Worm (Caenorhabditis elegans) whole organism, mixed stage, embryonic: ENCODE results near the gene pes-4.
"Not testable (repeated sequence)": the region's sequence is repeated elsewhere in the genome, so short reads cannot be mapped to it uniquely, and the experiment has no call there.

Source experiments
- M03D4.4 ChIP-seq: sonication (generic microtip); optimal IDR thresholded peaks from 2 replicates; lab custom pipeline; 2017; ENCODE audit warnings: mild to moderate bottlenecking, missing genetic modification characterization, missing compliant biosample characterization
- blmp-1 ChIP-seq: fragments of 150-350 bp; optimal IDR thresholded peaks from 2 replicates; lab custom pipeline; 2014; ENCODE audit warnings: missing biosample characterization, missing genetic modification characterization
- ceh-39 ChIP-seq: fragments of 150-350 bp; optimal IDR thresholded peaks from 2 replicates; lab custom pipeline; 2014; ENCODE audit warnings: missing biosample characterization, missing genetic modification characterization
- ceh-43 ChIP-seq: fragments of 200-800 bp; sonication (Bioruptor generic); optimal IDR thresholded peaks from 2 replicates; lab custom pipeline; 2018; ENCODE audit warnings: mild to moderate bottlenecking, missing genetic modification characterization, moderate library complexity, missing compliant biosample characterization
- ces-1 ChIP-seq: fragments of 150-350 bp; optimal IDR thresholded peaks from 2 replicates; lab custom pipeline; 2014; ENCODE audit warnings: missing biosample characterization, missing genetic modification reagents, missing genetic modification characterization
- cnd-1 ChIP-seq: fragments of 200-800 bp; sonication (Bioruptor generic); optimal IDR thresholded peaks from 2 replicates; lab custom pipeline; 2018; ENCODE audit warnings: mild to moderate bottlenecking, missing genetic modification characterization, missing compliant biosample characterization
- drap-1 ChIP-seq: fragments of 200-800 bp; sonication (Bioruptor generic); optimal IDR thresholded peaks from 3 replicates; lab custom pipeline; 2018; ENCODE audit warnings: mild to moderate bottlenecking, missing genetic modification characterization, missing compliant biosample characterization
- elt-3 ChIP-seq: fragments of 150-350 bp; optimal IDR thresholded peaks from 2 replicates; lab custom pipeline; 2014; ENCODE audit warnings: missing biosample characterization, missing genetic modification characterization
- hlh-1 ChIP-seq: fragments of 150-350 bp; optimal IDR thresholded peaks from 2 replicates; lab custom pipeline; 2014; ENCODE audit warnings: missing biosample characterization, missing genetic modification reagents, missing genetic modification characterization
- lin-13 ChIP-seq: fragments of 150-350 bp; optimal IDR thresholded peaks from 2 replicates; lab custom pipeline; 2014; ENCODE audit warnings: missing biosample characterization, missing genetic modification characterization
- lsy-2 ChIP-seq: fragments of 150-350 bp; optimal IDR thresholded peaks from 2 replicates; lab custom pipeline; 2014; ENCODE audit warnings: missing biosample characterization, missing genetic modification characterization
- mep-1 ChIP-seq: fragments of 150-350 bp; optimal IDR thresholded peaks from 2 replicates; lab custom pipeline; 2017; ENCODE audit warnings: missing biosample characterization, missing genetic modification reagents, missing genetic modification characterization, inconsistent platforms
- mls-2 ChIP-seq: sonication (generic microtip); optimal IDR thresholded peaks from 2 replicates; lab custom pipeline; 2016; ENCODE audit warnings: mild to moderate bottlenecking, missing genetic modification characterization, moderate library complexity, missing compliant biosample characterization
- nhr-12 ChIP-seq: fragments of 150-350 bp; optimal IDR thresholded peaks from 2 replicates; lab custom pipeline; 2014; ENCODE audit warnings: missing biosample characterization, missing genetic modification characterization
- nhr-2 ChIP-seq: fragments of 150-350 bp; optimal IDR thresholded peaks from 2 replicates; lab custom pipeline; 2014; ENCODE audit warnings: missing biosample characterization, missing genetic modification characterization
- nhr-237 ChIP-seq: fragments of 150-350 bp; optimal IDR thresholded peaks from 2 replicates; lab custom pipeline; 2014; ENCODE audit warnings: missing biosample characterization, missing genetic modification characterization
- nhr-28 ChIP-seq: fragments of 150-350 bp; optimal IDR thresholded peaks from 2 replicates; lab custom pipeline; 2014; ENCODE audit warnings: missing biosample characterization, missing genetic modification characterization
- nhr-76 ChIP-seq: sonication (generic microtip); optimal IDR thresholded peaks from 2 replicates; lab custom pipeline; 2017; ENCODE audit warnings: missing biosample characterization, missing genetic modification characterization
- snpc-4 ChIP-seq: fragments of 150-350 bp; optimal IDR thresholded peaks from 2 replicates; lab custom pipeline; 2014; ENCODE audit warnings: missing biosample characterization, missing genetic modification characterization
- sptf-1 ChIP-seq: sonication (generic microtip); optimal IDR thresholded peaks from 2 replicates; lab custom pipeline; 2017; ENCODE audit warnings: mild to moderate bottlenecking, missing genetic modification characterization, moderate library complexity, missing compliant biosample characterization
- tbx-8 ChIP-seq: fragments of 200-800 bp; sonication (Bioruptor generic); optimal IDR thresholded peaks from 2 replicates; lab custom pipeline; 2018; ENCODE audit warnings: mild to moderate bottlenecking, missing genetic modification characterization, moderate library complexity, missing compliant biosample characterization
- unc-39 ChIP-seq: fragments of 150-350 bp; optimal IDR thresholded peaks from 2 replicates; lab custom pipeline; 2014; ENCODE audit warnings: missing biosample characterization, missing genetic modification characterization
- unc-62 ChIP-seq: fragments of 150-350 bp; optimal IDR thresholded peaks from 2 replicates; lab custom pipeline; 2014; ENCODE audit warnings: missing biosample characterization, missing genetic modification reagents, missing genetic modification characterization
- ztf-11 ChIP-seq: fragments of 150-350 bp; optimal IDR thresholded peaks from 2 replicates; lab custom pipeline; 2014; ENCODE audit warnings: missing biosample characterization, missing genetic modification characterization

The pes-4 gene

ce11 chrIII:1230174-1230573, at the start of gene pes-4:
Gene pes-4 (minus strand): TSS chrIII:1230274.
- no peak for TF ChIP-seq unc-62
- TF ChIP-seq ces-1 (GFP tag; lab: Kevin White, UChicago), result peak; percentile 27
- TF ChIP-seq, all 35 proteins: peak for 1

DNA sequence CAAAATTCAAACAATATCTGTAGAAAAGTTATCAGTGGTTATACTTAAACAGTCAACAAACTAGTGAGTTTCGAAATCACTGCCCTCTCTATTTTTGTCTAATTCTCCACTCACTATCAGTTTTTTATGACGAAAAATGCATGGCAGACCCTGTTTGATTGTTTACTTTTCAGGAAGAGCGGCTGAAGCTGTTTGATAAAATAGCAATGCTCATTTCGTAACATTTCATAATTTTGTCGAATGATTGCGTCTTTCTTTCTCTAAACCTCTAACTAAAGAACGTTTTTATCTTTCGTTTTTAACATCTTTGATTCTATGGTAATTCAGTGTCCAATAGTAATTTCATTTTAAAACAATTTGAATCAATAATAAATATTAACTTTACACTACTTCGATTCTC, 49.1 kb upstream of the pes-4 start:
- TF ChIP-seq snpc-4 (tag; lab: Kevin White, UChicago), result no peak
- no peak for TF ChIP-seq ceh-43
- TF ChIP-seq drap-1 (GFP tag; lab: Kevin White, UChicago), result no peak
- no peak for TF ChIP-seq cnd-1 (tag; lab: Kevin White, UChicago)
- no peak for TF ChIP-seq lin-13 (tag; lab: Kevin White, UChicago)
- no peak for TF ChIP-seq ztf-11 (tag; lab: Kevin White, UChicago)
- no peak for TF ChIP-seq lsy-2 (tag; lab: Kevin White, UChicago)
- no peak for TF ChIP-seq mls-2 (tag; lab: Kevin White, UChicago)
- TF ChIP-seq nhr-28 (tag; lab: Kevin White, UChicago), result no peak
- no peak for TF ChIP-seq unc-39
- TF ChIP-seq elt-3 (tag; lab: Kevin White, UChicago), result no peak
- TF ChIP-seq, all 35 proteins: peak for 0

DNA sequence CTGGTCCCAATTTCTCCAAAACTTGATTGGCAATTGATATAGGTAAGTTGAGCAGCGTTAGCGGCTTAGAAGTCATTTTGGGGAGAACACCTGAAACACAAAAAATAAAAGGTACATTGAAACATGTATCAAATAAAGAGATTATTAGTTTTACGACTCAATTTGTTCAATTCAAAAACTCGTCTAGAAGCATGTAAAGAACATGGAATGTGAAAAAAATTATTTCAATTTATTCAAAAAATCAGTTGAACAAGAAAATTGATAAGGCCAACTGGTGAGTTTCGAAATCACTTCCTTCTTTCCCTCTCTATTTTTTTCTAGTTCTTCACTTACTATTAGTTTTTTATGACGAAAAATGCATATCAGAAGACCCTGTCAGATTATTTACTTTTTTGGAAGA, 45.4 kb upstream of the pes-4 start, which contains the start of gene fbxa-30:
Gene fbxa-30 (minus strand): TSS at position 101 of the 400 bp plus-strand sequence.
- no peak for TF ChIP-seq tbx-8 (GFP tag; lab: Kevin White, UChicago)
- no peak for TF ChIP-seq ces-1 (GFP tag; lab: Kevin White, UChicago)
- TF ChIP-seq nhr-12 (tag; lab: Kevin White, UChicago), result no peak
- no peak for TF ChIP-seq nhr-76 (tag; lab: Kevin White, UChicago)
- TF ChIP-seq hlh-1, result no peak
- TF ChIP-seq M03D4.4 (tag; lab: Kevin White, UChicago), result no peak
- no peak for TF ChIP-seq nhr-2 (tag; lab: Kevin White, UChicago)

- no peak for TF ChIP-seq nhr-2 (tag; lab: Kevin White, UChicago)
- no peak for TF ChIP-seq lin-13 (tag; lab: Kevin White, UChicago)
- no peak for TF ChIP-seq ceh-43
- TF ChIP-seq tbx-8 (GFP tag; lab: Kevin White, UChicago), result no peak
- TF ChIP-seq M03D4.4 (tag; lab: Kevin White, UChicago), result no peak
- TF ChIP-seq nhr-12 (tag; lab: Kevin White, UChicago), result no peak
- no peak for TF ChIP-seq blmp-1
- TF ChIP-seq sptf-1 (tag; lab: Kevin White, UChicago), result no peak
- no peak for TF ChIP-seq cnd-1 (tag; lab: Kevin White, UChicago)
Observed at ce11 chrIII:1273655-1274328, 43.7 kb upstream of the pes-4 start, which contains the start of gene fbxa-29. Gene fbxa-29 (minus strand): TSS chrIII:1273705.

DNA sequence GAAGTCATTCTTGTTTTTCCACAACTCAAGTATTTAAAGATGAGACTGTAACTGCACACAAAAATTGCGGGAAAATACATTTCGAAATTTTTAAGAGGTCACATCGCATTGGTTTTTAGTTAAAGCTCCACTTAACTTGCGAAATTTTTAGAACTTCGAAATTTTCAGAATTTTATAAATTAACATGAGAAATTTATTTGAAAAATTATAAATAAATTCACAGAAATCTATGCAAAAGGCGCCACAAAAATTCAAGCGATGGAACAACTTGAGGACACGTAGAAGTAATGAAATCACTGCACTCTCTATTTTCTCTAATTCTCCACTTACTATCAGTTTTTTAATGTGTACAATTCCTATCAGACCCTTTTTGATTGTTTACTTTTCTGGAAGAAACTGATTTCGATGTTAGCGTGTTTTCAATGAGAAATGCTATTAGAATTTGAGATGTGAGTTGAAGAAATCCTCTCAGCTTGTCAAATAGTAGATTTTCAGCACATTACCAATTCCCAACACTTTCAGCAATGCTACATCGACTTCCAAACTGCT, 41.4 kb upstream of the pes-4 start, which contains the start of gene fbxa-31:
Gene fbxa-31 (minus strand): TSS at position 51 of the 549 bp plus-strand sequence.
- TF ChIP-seq nhr-237 (tag; lab: Kevin White, UChicago) (no peak), nhr-12 (tag; lab: Kevin White, UChicago) (no peak), blmp-1 (no peak), M03D4.4 (tag; lab: Kevin White, UChicago) (no peak)

DNA sequence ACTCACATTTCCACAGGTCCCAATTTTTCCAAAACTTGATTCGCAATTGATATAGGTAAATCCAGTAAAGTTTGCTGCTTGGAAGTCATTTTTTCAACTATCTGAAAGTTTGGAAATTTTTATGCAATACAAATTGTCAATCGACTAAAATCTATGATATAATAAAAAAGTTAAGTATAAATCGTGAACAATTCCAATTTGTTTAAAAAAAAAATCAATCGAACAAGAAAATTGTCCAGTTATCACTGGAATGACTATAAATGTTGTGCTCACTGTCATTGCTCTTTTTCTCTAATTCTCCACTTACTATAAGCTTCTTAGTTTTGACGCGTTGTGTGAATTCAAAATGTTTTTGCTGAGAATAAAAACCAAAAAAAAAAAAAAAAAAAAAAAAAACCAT, 39.1 kb upstream of the pes-4 start, which contains the start of gene fbxa-32:
Gene fbxa-32 (minus strand): TSS at position 101 of the 400 bp plus-strand sequence.
- TF ChIP-seq ceh-39 (tag; lab: Kevin White, UChicago) (no peak), lin-13 (tag; lab: Kevin White, UChicago) (no peak)

ce11 chrIII:1266799-1267198, 36.7 kb upstream of the pes-4 start, which contains the start of gene fbxa-151:
Gene fbxa-151 (minus strand): TSS chrIII:1266899.
- TF ChIP-seq mep-1, ceh-39, lsy-2 (tag; lab: Kevin White, UChicago): not testable (repeated sequence)
